Worm (Caenorhabditis elegans): ENCODE results near the gene itsn-1.

DNA sequence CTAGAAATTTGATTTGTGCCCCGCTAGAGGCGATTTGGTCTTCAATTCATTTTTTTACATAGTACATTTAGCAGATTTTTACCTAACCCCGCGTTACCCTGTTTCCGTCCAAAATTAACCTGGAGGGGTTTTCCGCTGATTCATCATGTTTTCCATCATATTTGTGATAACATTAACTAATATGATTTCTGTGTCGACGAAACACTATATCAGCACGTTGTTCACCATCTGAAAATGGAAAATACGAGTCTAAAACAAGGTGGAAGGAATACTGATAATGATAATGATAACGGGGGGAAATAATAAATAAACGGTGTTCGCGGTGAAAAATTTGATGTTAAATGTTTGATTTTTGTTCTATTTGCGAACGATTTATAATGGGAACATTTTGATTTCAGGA is 52.2 kb downstream of the itsn-1 start:
- TF ChIP-seq bed-3 (GFP tag; optimal IDR thresholded peaks at IDR 0.05), result no peak
- TF ChIP-seq ztf-11 (tag; optimal IDR thresholded peaks at IDR 0.05), result no peak
- TF ChIP-seq sem-2 (GFP tag; optimal IDR thresholded peaks at IDR 0.05), result no peak
- no peak for TF ChIP-seq pha-4 (tag; optimal IDR thresholded peaks at IDR 0.05)
- TF ChIP-seq tbx-8 (GFP tag; optimal IDR thresholded peaks at IDR 0.05), result no peak
- no peak for TF ChIP-seq drap-1 (GFP tag; optimal IDR thresholded peaks at IDR 0.05)
- TF ChIP-seq elt-1 (tag; optimal IDR thresholded peaks at IDR 0.05; ENCODE audit: borderline replicate concordance, insufficient read depth), result no peak
- no peak for TF ChIP-seq snpc-4 (tag; optimal IDR thresholded peaks at IDR 0.05)
- no peak for TF ChIP-seq ceh-43 (GFP tag; optimal IDR thresholded peaks at IDR 0.05)
- no peak for TF ChIP-seq ces-1 (GFP tag; optimal IDR thresholded peaks at IDR 0.05)
- TF ChIP-seq zip-8 (tag; optimal IDR thresholded peaks at IDR 0.05), result no peak
- TF ChIP-seq unc-39 (tag; optimal IDR thresholded peaks at IDR 0.05), result no peak
- TF ChIP-seq nhr-2 (tag; optimal IDR thresholded peaks at IDR 0.05), result no peak
